Fruit fly (Drosophila melanogaster) whole organism, wandering third instar larva: ENCODE data around the gene CG32262.

Source experiments
- Abd-B ChIP-seq: fragments of >200 bp; optimal IDR thresholded peaks from 2 replicates; lab custom pipeline; 2017; ENCODE audit warnings: missing biosample characterization, missing genetic modification characterization
- CG32264 ChIP-seq: fragments of 200-800 bp; sonication (Bioruptor generic); optimal IDR thresholded peaks from 2 replicates; lab custom pipeline; 2016; ENCODE audit warnings: missing biosample characterization, missing genetic modification characterization
- Dfd ChIP-seq: fragments of >200 bp; optimal IDR thresholded peaks from 2 replicates; lab custom pipeline; 2017; ENCODE audit warnings: missing biosample characterization, missing genetic modification characterization
- Hnf4 ChIP-seq: fragments of 200-800 bp; sonication (Bioruptor generic); optimal IDR thresholded peaks from 2 replicates; lab custom pipeline; 2016; ENCODE audit warnings: missing biosample characterization, mild to moderate bottlenecking, missing genetic modification characterization
- Hr78 ChIP-seq: fragments of >200 bp; optimal IDR thresholded peaks from 2 replicates; lab custom pipeline; 2017; ENCODE audit warnings: missing biosample characterization, missing genetic modification characterization
- Hr83 ChIP-seq: fragments of 200-300 bp; sonication (Bioruptor generic); optimal IDR thresholded peaks from 2 replicates; lab custom pipeline; 2016; ENCODE audit warnings: missing biosample characterization, mild to moderate bottlenecking, missing genetic modification characterization, moderate library complexity; ENCODE audit not compliant: poor library complexity, severe bottlenecking
- OdsH ChIP-seq: fragments of 200-800 bp; sonication (Bioruptor generic); optimal IDR thresholded peaks from 2 replicates; lab custom pipeline; 2016; ENCODE audit warnings: missing biosample characterization, mild to moderate bottlenecking, missing genetic modification characterization
- Rel ChIP-seq, 2 experiments: fragments of 200-800 bp; sonication (Bioruptor generic) in 1 of 2; optimal IDR thresholded peaks; 2 replicates in 1 of 2; 3 replicates in 1 of 2; lab custom pipeline; 2016 to 2019; ENCODE audit warnings: mild to moderate bottlenecking in 2 of 2, missing biosample characterization in 2 of 2, missing genetic modification characterization in 2 of 2, moderate library complexity in 1 of 2
- Sp1 ChIP-seq: fragments of 200-800 bp; sonication (Bioruptor generic); optimal IDR thresholded peaks from 3 replicates; lab custom pipeline; 2019; ENCODE audit warnings: missing biosample characterization, mild to moderate bottlenecking, missing genetic modification characterization, moderate library complexity
- brk ChIP-seq: fragments of 200-800 bp; sonication (Bioruptor generic); optimal IDR thresholded peaks from 2 replicates; lab custom pipeline; 2016; ENCODE audit warnings: missing biosample characterization, mild to moderate bottlenecking, missing genetic modification characterization
- fru ChIP-seq: fragments of 200-800 bp; sonication (Bioruptor generic); optimal IDR thresholded peaks from 3 replicates; lab custom pipeline; 2016; ENCODE audit warnings: missing biosample characterization, mild to moderate bottlenecking, missing genetic modification characterization
- psq ChIP-seq: fragments of 200-800 bp; sonication (Bioruptor generic); optimal IDR thresholded peaks from 3 replicates; lab custom pipeline; 2017; ENCODE audit warnings: missing biosample characterization, mild to moderate bottlenecking, missing genetic modification characterization, moderate library complexity
- sv ChIP-seq: fragments of 200-800 bp; sonication (Bioruptor generic); optimal IDR thresholded peaks from 3 replicates; lab custom pipeline; 2016; ENCODE audit warnings: missing biosample characterization, missing genetic modification characterization
- usp ChIP-seq: fragments of >200 bp; optimal IDR thresholded peaks from 2 replicates; lab custom pipeline; 2017; ENCODE audit warnings: missing biosample characterization, missing genetic modification characterization

DNA sequence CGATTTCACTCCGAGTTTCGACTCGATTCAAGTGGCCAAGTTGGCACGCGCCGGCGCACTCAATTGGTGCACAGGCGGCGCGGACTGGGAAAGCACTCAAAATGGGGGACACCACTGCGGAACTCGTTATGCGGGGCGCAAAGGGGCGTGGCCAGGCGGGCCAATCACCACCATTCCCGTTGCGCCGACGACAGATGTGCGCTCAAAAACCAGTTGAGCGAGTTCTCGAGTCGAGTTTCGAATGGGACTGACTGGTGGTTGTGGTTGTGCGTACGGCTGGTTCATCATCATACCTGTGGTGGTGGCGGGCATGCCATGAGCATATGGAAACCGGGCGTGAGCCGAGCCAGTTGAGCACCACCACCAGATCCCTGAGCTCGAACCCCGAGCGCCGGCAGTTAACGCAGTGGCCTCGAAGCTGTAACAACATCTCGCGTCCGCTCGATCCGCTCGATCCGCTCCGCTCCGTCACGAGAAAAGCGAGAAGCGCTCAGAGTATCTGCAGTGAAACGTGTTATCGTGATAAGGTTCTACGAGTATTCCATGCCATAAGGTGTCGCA is 35.9 kb upstream of the CG32262 start, which contains the start of gene Awh:
- TF ChIP-seq Hr83 (GFP tag; lab: Kevin White, UChicago) (no peak), fru (GFP tag; lab: Kevin White, UChicago) (peak; percentile 14), psq (GFP tag; lab: Kevin White, UChicago) (no peak), Rel (GFP tag; optimal IDR thresholded peaks at IDR 0.05; lab: Kevin White, UChicago) (no peak), Rel (tag; optimal IDR thresholded peaks at IDR 0.05; lab: Kevin White, UChicago) (no peak), Hr78 (GFP tag; lab: Kevin White, UChicago) (no peak), sv (GFP tag; lab: Kevin White, UChicago) (no peak), brk (no peak), Dfd (GFP tag; lab: Kevin White, UChicago) (no peak), Abd-B (GFP tag; lab: Kevin White, UChicago) (no peak), CG32264 (no peak), OdsH (GFP tag; lab: Kevin White, UChicago) (no peak), usp (GFP tag; lab: Kevin White, UChicago) (no peak), Hnf4 (GFP tag; lab: Kevin White, UChicago) (no peak), Sp1 (GFP tag; lab: Kevin White, UChicago) (no peak)
